Worm (Caenorhabditis elegans) whole organism, early embryonic: Measurements from ENCODE around the gene C45H4.21.

Experiments used
- ama-1 ChIP-seq: fragments of 150-350 bp; optimal IDR thresholded peaks from 2 replicates; lab custom pipeline; 2014
- scrt-1 ChIP-seq: fragments of 200-800 bp; sonication (Bioruptor generic); IDR thresholded peaks from 2 replicates; pipeline ENCODE4 v1.3.6; 2022; ENCODE audit warnings: missing genetic modification characterization, missing compliant biosample characterization

ce11 chrV:2121910-2122362 is 27.4 kb downstream of the C45H4.21 start, which contains the start of gene F22F7.8:
- TF ChIP-seq ama-1 (lab: Kevin White, UChicago) (no peak), scrt-1 (GFP tag; lab: Robert Waterston, UW) (no peak)
